Fruit fly (Drosophila melanogaster): ENCODE results near the gene mRpL13.

DNA sequence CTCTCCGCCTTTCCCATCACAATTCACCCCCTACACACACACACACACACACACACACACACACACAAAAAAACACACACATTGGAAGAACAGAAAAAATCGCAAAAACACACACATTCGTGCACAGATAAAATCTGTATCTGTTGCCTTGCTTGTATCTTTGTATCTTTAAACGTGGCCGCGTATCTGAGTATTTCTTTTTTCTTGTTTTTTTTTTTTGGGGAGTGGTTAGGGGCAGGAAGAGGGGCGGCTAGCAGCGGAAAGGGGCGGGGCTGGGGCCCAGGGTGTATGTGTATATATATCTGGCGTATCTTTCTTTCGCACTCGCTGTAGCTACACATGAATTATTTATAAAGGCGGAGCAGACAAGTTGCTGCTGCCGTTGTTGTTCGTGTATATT, 7.5 kb upstream of the mRpL13 start:
- TF ChIP-seq h (optimal IDR thresholded peaks at IDR 0.05) (no peak), insv (optimal IDR thresholded peaks at IDR 0.05) (no peak), ttk (optimal IDR thresholded peaks at IDR 0.05) (no peak), psq (optimal IDR thresholded peaks at IDR 0.05) (no peak)

Measured in Kc167 (cell line).